Fruit fly (Drosophila melanogaster) whole organism, embryonic: ENCODE results near the gene Dad1.
A peak's percentile ranks its signal among the peaks of the same experiment; 100 is the strongest.

ENCODE experiments used
- Bgb ChIP-seq: fragments of 200-800 bp; sonication (Bioruptor generic); IDR thresholded peaks from 2 replicates; pipeline ENCODE4 v1.3.6; 2022; ENCODE audit warnings: missing biosample characterization, missing genetic modification characterization; ENCODE audit not compliant: partially characterized antibody
- CG10147 ChIP-seq: fragments of 200-800 bp; sonication (Bioruptor generic); optimal IDR thresholded peaks from 2 replicates; lab custom pipeline; 2019; ENCODE audit warnings: missing biosample characterization, mild to moderate bottlenecking, missing genetic modification characterization, moderate library complexity
- CG10209 ChIP-seq: fragments of 200-800 bp; sonication (Bioruptor generic); optimal IDR thresholded peaks from 3 replicates; lab custom pipeline; 2017; ENCODE audit warnings: missing biosample characterization, mild to moderate bottlenecking, missing genetic modification characterization, missing genetic modification reagents
- CG12659 ChIP-seq: fragments of 200-800 bp; sonication (Bioruptor generic); optimal IDR thresholded peaks from 3 replicates; lab custom pipeline; 2017; ENCODE audit warnings: mild to moderate bottlenecking, missing biosample characterization, missing genetic modification reagents, missing genetic modification characterization
- CG13123 ChIP-seq: fragments of 200-800 bp; sonication (Bioruptor generic); optimal IDR thresholded peaks from 2 replicates; lab custom pipeline; 2016; ENCODE audit warnings: missing biosample characterization, missing genetic modification characterization
- CG13424 ChIP-seq: fragments of 200-800 bp; sonication (Bioruptor generic); optimal IDR thresholded peaks from 2 replicates; lab custom pipeline; 2019; ENCODE audit warnings: missing biosample characterization, mild to moderate bottlenecking, missing genetic modification characterization, moderate library complexity
- CG13775 ChIP-seq: fragments of 200-800 bp; sonication (Bioruptor generic); optimal IDR thresholded peaks from 3 replicates; lab custom pipeline; 2017; ENCODE audit warnings: missing biosample characterization, mild to moderate bottlenecking, missing genetic modification characterization
- CG14710 ChIP-seq: fragments of 200-800 bp; sonication (Bioruptor generic); optimal IDR thresholded peaks from 3 replicates; lab custom pipeline; 2019; ENCODE audit warnings: missing biosample characterization, mild to moderate bottlenecking, missing genetic modification characterization, moderate library complexity
- CG16863 ChIP-seq: fragments of 200-800 bp; sonication (Bioruptor generic); optimal IDR thresholded peaks from 3 replicates; lab custom pipeline; 2016; ENCODE audit warnings: missing biosample characterization, missing genetic modification characterization
- CG17802 ChIP-seq: fragments of 200-800 bp; sonication (Bioruptor generic); optimal IDR thresholded peaks from 2 replicates; lab custom pipeline; 2018; ENCODE audit warnings: missing biosample characterization, mild to moderate bottlenecking, missing genetic modification characterization, moderate library complexity
- CG18262 ChIP-seq: fragments of 200-800 bp; optimal IDR thresholded peaks from 3 replicates; lab custom pipeline; 2019; ENCODE audit warnings: missing biosample characterization, mild to moderate bottlenecking, missing genetic modification characterization, moderate library complexity
- CG18599 ChIP-seq: fragments of 200-800 bp; sonication (Bioruptor generic); optimal IDR thresholded peaks from 3 replicates; lab custom pipeline; 2017; ENCODE audit warnings: missing biosample characterization, missing genetic modification characterization, mild to moderate bottlenecking, moderate library complexity, missing genetic modification reagents
- CG30403 ChIP-seq: fragments of 200-800 bp; sonication (Bioruptor generic); optimal IDR thresholded peaks from 3 replicates; lab custom pipeline; 2016; ENCODE audit warnings: missing biosample characterization, missing genetic modification characterization
- CG31224 ChIP-seq: fragments of 200-800 bp; sonication (Bioruptor generic); IDR thresholded peaks from 2 replicates; pipeline ENCODE4 v1.3.6; 2022; ENCODE audit warnings: missing biosample characterization, missing genetic modification characterization
- CG32772 ChIP-seq: fragments of 200-800 bp; sonication (Bioruptor generic); IDR thresholded peaks from 2 replicates; pipeline ENCODE4 v1.3.6; 2022; ENCODE audit warnings: missing biosample characterization, missing genetic modification characterization
- CG34224 ChIP-seq: fragments of 200-800 bp; sonication (Bioruptor generic); IDR thresholded peaks from 3 replicates; pipeline ENCODE4 v1.3.6; 2022; ENCODE audit warnings: missing biosample characterization, missing genetic modification characterization; ENCODE audit not compliant: partially characterized antibody
- CG34376 ChIP-seq: fragments of 200-800 bp; sonication (Bioruptor generic); optimal IDR thresholded peaks from 2 replicates; lab custom pipeline; 2018; ENCODE audit warnings: missing biosample characterization, mild to moderate bottlenecking, missing genetic modification characterization
- CG4404 ChIP-seq: fragments of 200-800 bp; sonication (Bioruptor generic); IDR thresholded peaks from 2 replicates; pipeline ENCODE4 v1.3.6; 2022; ENCODE audit warnings: missing biosample characterization, missing genetic modification characterization
- CG4707 ChIP-seq: fragments of 200-800 bp; sonication (Bioruptor generic); optimal IDR thresholded peaks from 2 replicates; lab custom pipeline; 2018; ENCODE audit warnings: missing biosample characterization, mild to moderate bottlenecking, missing genetic modification characterization, moderate library complexity
- CG7372 ChIP-seq: fragments of 200-800 bp; sonication (Bioruptor generic); IDR thresholded peaks from 2 replicates; pipeline ENCODE4 v1.3.6; 2022; ENCODE audit warnings: missing biosample characterization, missing genetic modification characterization
- CG7928 ChIP-seq: fragments of 200-800 bp; sonication (Bioruptor generic); optimal IDR thresholded peaks from 2 replicates; lab custom pipeline; 2017; ENCODE audit warnings: missing biosample characterization, mild to moderate bottlenecking, missing genetic modification characterization
- CG8765 ChIP-seq: fragments of 200-800 bp; sonication (Bioruptor generic); IDR thresholded peaks from 2 replicates; pipeline ENCODE4 v1.3.6; 2022; ENCODE audit warnings: missing biosample characterization, missing genetic modification characterization
- CG9609 ChIP-seq: fragments of 200-800 bp; sonication (Bioruptor generic); optimal IDR thresholded peaks from 3 replicates; lab custom pipeline; 2016; ENCODE audit warnings: missing biosample characterization, missing genetic modification characterization
- CG9727 ChIP-seq: fragments of 200-800 bp; sonication (Bioruptor generic); optimal IDR thresholded peaks from 3 replicates; lab custom pipeline; 2017; ENCODE audit warnings: missing biosample characterization, mild to moderate bottlenecking, missing genetic modification characterization
- CoRest ChIP-seq: fragments of 200-800 bp; sonication (Bioruptor generic); optimal IDR thresholded peaks from 3 replicates; lab custom pipeline; 2018; ENCODE audit warnings: missing biosample characterization, mild to moderate bottlenecking, missing genetic modification characterization, moderate library complexity
- Dek ChIP-seq: fragments of 200-800 bp; sonication (Bioruptor generic); optimal IDR thresholded peaks from 3 replicates; lab custom pipeline; 2019; ENCODE audit warnings: missing biosample characterization, mild to moderate bottlenecking, missing genetic modification characterization, moderate library complexity
- Ets65A ChIP-seq: fragments of 200-800 bp; sonication (Bioruptor generic); peaks from one replicate; lab custom pipeline; 2016; ENCODE audit warnings: missing biosample characterization, missing genetic modification characterization
- Mes4 ChIP-seq: fragments of 200-800 bp; sonication (Bioruptor generic); optimal IDR thresholded peaks from 2 replicates; lab custom pipeline; 2016; ENCODE audit warnings: missing biosample characterization, missing genetic modification characterization
- Nf-YB ChIP-seq: fragments of 200-800 bp; sonication (Bioruptor generic); optimal IDR thresholded peaks from 3 replicates; lab custom pipeline; 2019; ENCODE audit warnings: missing biosample characterization, mild to moderate bottlenecking, missing genetic modification characterization, moderate library complexity
- btn ChIP-seq: fragments of 200-800 bp; sonication (Bioruptor generic); optimal IDR thresholded peaks from 2 replicates; lab custom pipeline; 2016; ENCODE audit warnings: missing biosample characterization, missing genetic modification characterization
- cas ChIP-seq: fragments of 200-800 bp; sonication (Bioruptor generic); IDR thresholded peaks from 2 replicates; pipeline ENCODE4 v1.3.6; 2022; ENCODE audit warnings: missing biosample characterization, missing genetic modification characterization
- chif ChIP-seq, 2 experiments: fragments of 200-800 bp; sonication (Bioruptor generic); optimal IDR thresholded peaks; 3 replicates each; lab custom pipeline; 2016; ENCODE audit warnings: missing biosample characterization in 2 of 2, missing genetic modification characterization in 2 of 2
- crc ChIP-seq: fragments of 200-800 bp; sonication (Bioruptor generic); optimal IDR thresholded peaks from 2 replicates; lab custom pipeline; 2016; ENCODE audit warnings: missing biosample characterization, missing genetic modification characterization
- dimm ChIP-seq: fragments of 200-800 bp; sonication (Bioruptor generic); IDR thresholded peaks from 2 replicates; pipeline ENCODE4 v1.3.6; 2022; ENCODE audit warnings: missing biosample characterization, missing genetic modification characterization
- disco-r ChIP-seq: fragments of 200-800 bp; sonication (Bioruptor generic); optimal IDR thresholded peaks from 2 replicates; lab custom pipeline; 2016; ENCODE audit warnings: missing biosample characterization, missing genetic modification characterization
- h ChIP-seq: fragments of >200 bp; optimal IDR thresholded peaks from 2 replicates; lab custom pipeline; 2017
- ind ChIP-seq: fragments of 200-800 bp; sonication (Bioruptor generic); optimal IDR thresholded peaks from 3 replicates; lab custom pipeline; 2016; ENCODE audit warnings: missing biosample characterization, missing genetic modification characterization
- jing ChIP-seq: fragments of 200-800 bp; sonication (Bioruptor generic); optimal IDR thresholded peaks from 2 replicates; lab custom pipeline; 2018; ENCODE audit warnings: missing biosample characterization, mild to moderate bottlenecking, missing genetic modification characterization
- kay ChIP-seq: fragments of 200-800 bp; sonication (Bioruptor generic); optimal IDR thresholded peaks from 2 replicates; lab custom pipeline; 2016; ENCODE audit warnings: missing biosample characterization, missing genetic modification characterization
- luna ChIP-seq: fragments of 200-800 bp; sonication (Bioruptor generic); optimal IDR thresholded peaks from 2 replicates; lab custom pipeline; 2016; ENCODE audit warnings: missing biosample characterization, missing genetic modification characterization
- maf-S ChIP-seq: fragments of 200-800 bp; sonication (Bioruptor generic); optimal IDR thresholded peaks from 2 replicates; lab custom pipeline; 2016; ENCODE audit warnings: missing biosample characterization, missing genetic modification characterization
- oc ChIP-seq: fragments of 200-800 bp; sonication (Bioruptor generic); optimal IDR thresholded peaks from 2 replicates; lab custom pipeline; 2018; ENCODE audit warnings: missing biosample characterization, mild to moderate bottlenecking, missing genetic modification characterization, moderate library complexity
- pnt ChIP-seq: fragments of 200-800 bp; sonication (Bioruptor generic); optimal IDR thresholded peaks from 3 replicates; lab custom pipeline; 2016; ENCODE audit warnings: missing biosample characterization, missing genetic modification characterization
- ro ChIP-seq: fragments of 200-800 bp; sonication (Bioruptor generic); IDR thresholded peaks from 2 replicates; pipeline ENCODE4 v1.3.6; 2022; ENCODE audit warnings: missing biosample characterization, missing genetic modification characterization
- stwl ChIP-seq: fragments of 200-800 bp; sonication (Bioruptor generic); optimal IDR thresholded peaks from 3 replicates; lab custom pipeline; 2018; ENCODE audit warnings: missing biosample characterization, mild to moderate bottlenecking, missing genetic modification characterization, moderate library complexity
- tx ChIP-seq: fragments of 200-800 bp; sonication (Bioruptor generic); optimal IDR thresholded peaks from 2 replicates; lab custom pipeline; 2016; ENCODE audit warnings: missing biosample characterization, missing genetic modification characterization
- wor ChIP-seq: fragments of 200-800 bp; sonication (Bioruptor generic); IDR thresholded peaks from 2 replicates; pipeline ENCODE4 v1.3.6; 2022; ENCODE audit warnings: missing biosample characterization, missing genetic modification characterization
- z ChIP-seq: fragments of 200-800 bp; sonication (Bioruptor generic); IDR thresholded peaks from 3 replicates; pipeline ENCODE4 v1.3.6; 2022; ENCODE audit warnings: missing biosample characterization, missing genetic modification characterization
- zfh2 ChIP-seq: fragments of 200-800 bp; sonication (Bioruptor generic); optimal IDR thresholded peaks from 2 replicates; lab custom pipeline; 2016; ENCODE audit warnings: missing biosample characterization, missing genetic modification characterization

The Dad1 gene

dm6 chr2L:8403286-8404270 lies 19.6 kb upstream of the Dad1 start, which contains the start of gene emb (continued):
- no peak for TF ChIP-seq CG31224
- peak; percentile 30 for TF ChIP-seq maf-S
- peak; percentile 55 for TF ChIP-seq CG13775 (GFP tag; lab: Kevin White, UChicago)
- TF ChIP-seq ind (GFP tag; lab: Kevin White, UChicago) = peak; percentile 37
- TF ChIP-seq CG8765 = no peak
- peak; percentile 93 for TF ChIP-seq CG12659 (GFP tag; lab: Kevin White, UChicago)
- TF ChIP-seq Mes4 (GFP tag; lab: Kevin White, UChicago) = peak; percentile 40
- no peak for TF ChIP-seq CG18599 (GFP tag; lab: Kevin White, UChicago)
- peak; percentile 42 for TF ChIP-seq CG18262 (tag; lab: Kevin White, UChicago)
- peak; percentile 97 for TF ChIP-seq CG14710 (tag; lab: Kevin White, UChicago)
- TF ChIP-seq Bgb (GFP tag; lab: Robert Waterston, UW) = peak; percentile 97
- TF ChIP-seq CG13123 (GFP tag; lab: Kevin White, UChicago) = no peak
- no peak for TF ChIP-seq wor
- TF ChIP-seq CG9727 = peak; percentile 66
- TF ChIP-seq CoRest (tag; lab: Kevin White, UChicago) = no peak
- no peak for TF ChIP-seq luna
- TF ChIP-seq CG4404 (GFP tag; lab: Robert Waterston, UW) = no peak
- TF ChIP-seq Dek (tag; lab: Kevin White, UChicago) = no peak
- no peak for TF ChIP-seq dimm (GFP tag; lab: Robert Waterston, UW)
- peak; percentile 40 for TF ChIP-seq CG17802 (tag; lab: Kevin White, UChicago)
- peak; percentile 93 for TF ChIP-seq CG7928 (GFP tag; lab: Kevin White, UChicago)
- no peak for TF ChIP-seq oc (tag; lab: Kevin White, UChicago)
- TF ChIP-seq kay (GFP tag; lab: Kevin White, UChicago) = no peak
- TF ChIP-seq Ets65A (GFP tag; lab: Kevin White, UChicago) = peak; percentile 94
- peak; percentile 13 for TF ChIP-seq CG10209 (GFP tag; lab: Kevin White, UChicago)
- TF ChIP-seq CG13424 (tag; lab: Kevin White, UChicago) = peak; percentile 26
- TF ChIP-seq CG7372 (GFP tag; lab: Robert Waterston, UW) = no peak
- TF ChIP-seq disco-r (GFP tag; lab: Kevin White, UChicago) = peak; percentile 34
- TF ChIP-seq btn = no peak
- TF ChIP-seq crc (GFP tag; lab: Kevin White, UChicago) = no peak
- TF ChIP-seq CG9609 (GFP tag; lab: Kevin White, UChicago) = peak; percentile 40
- TF ChIP-seq pnt (GFP tag; lab: Kevin White, UChicago) = no peak
- TF ChIP-seq CG30403 = peak; percentile 47
- TF ChIP-seq ro (GFP tag; lab: Robert Waterston, UW) = no peak
- TF ChIP-seq chif (GFP tag; optimal IDR thresholded peaks at IDR 0.05; lab: Kevin White, UChicago) = peak; percentile 47 to 52
- TF ChIP-seq CG10147 (GFP tag; lab: Kevin White, UChicago) = no peak
- peak; percentile 18; the same call in 1 of the 2 replicates for TF ChIP-seq cas (GFP tag; lab: Robert Waterston, UW)
- TF ChIP-seq h (lab: Kevin White, UChicago) = no peak
- TF ChIP-seq CG16863 (GFP tag; lab: Kevin White, UChicago) = peak; percentile 1
- TF ChIP-seq tx (GFP tag; lab: Kevin White, UChicago) = peak; percentile 44
- no peak for TF ChIP-seq CG4707 (GFP tag; lab: Kevin White, UChicago)
- peak; percentile 98 for TF ChIP-seq stwl (tag; lab: Kevin White, UChicago)
- TF ChIP-seq z (GFP tag; lab: Robert Waterston, UW) = no peak
- TF ChIP-seq CG32772 = no peak
- TF ChIP-seq jing (GFP tag; lab: Kevin White, UChicago) = no peak
- no peak for TF ChIP-seq Nf-YB (GFP tag; lab: Kevin White, UChicago)
- peak; percentile 95 for TF ChIP-seq CG34224
- TF ChIP-seq zfh2 = peak; percentile 60
- TF ChIP-seq CG34376 (GFP tag; lab: Kevin White, UChicago) = peak; percentile 24
